Worm (Caenorhabditis elegans) whole organism, midembryonic: ENCODE results near the gene emb-8.

ENCODE experiments used
- T22C8.4 ChIP-seq: fragments of 200-800 bp; sonication (Bioruptor generic); IDR thresholded peaks from 2 replicates; pipeline ENCODE4 v1.3.6; 2022; ENCODE audit warnings: missing genetic modification characterization, missing compliant biosample characterization
- cog-1 ChIP-seq: sonication (generic microtip); optimal IDR thresholded peaks from 2 replicates; lab custom pipeline; 2016; ENCODE audit warnings: missing genetic modification characterization, missing compliant biosample characterization
- flt-1 ChIP-seq: fragments of 200-800 bp; sonication (Bioruptor generic); IDR thresholded peaks from 2 replicates; pipeline ENCODE4 v1.3.6; 2022; ENCODE audit warnings: missing genetic modification characterization, missing compliant biosample characterization
- klf-2 ChIP-seq: fragments of 200-800 bp; sonication (Bioruptor generic); conservative IDR thresholded peaks from 2 replicates; pipeline ENCODE4 v1.3.6; 2022; ENCODE audit warnings: missing genetic modification reagents, missing genetic modification characterization, missing compliant biosample characterization
- med-1 ChIP-seq: sonication (generic microtip); optimal IDR thresholded peaks from 2 replicates; lab custom pipeline; 2017; ENCODE audit warnings: missing genetic modification characterization, mild to moderate bottlenecking, missing compliant biosample characterization, antibody characterized with exemption, missing genetic modification reagents; ENCODE audit not compliant: insufficient read depth
- ref-1 ChIP-seq: fragments of 200-800 bp; sonication (Bioruptor generic); conservative IDR thresholded peaks from 2 replicates; pipeline ENCODE4 v1.3.6; 2022; ENCODE audit warnings: missing genetic modification reagents, missing genetic modification characterization, missing compliant biosample characterization
- tab-1 ChIP-seq: fragments of 200-800 bp; sonication (Bioruptor generic); IDR thresholded peaks from 2 replicates; pipeline ENCODE4 v1.3.6; 2022; ENCODE audit warnings: missing genetic modification characterization, missing compliant biosample characterization
- ztf-23 ChIP-seq: fragments of 200-800 bp; sonication (Bioruptor generic); IDR thresholded peaks from 2 replicates; pipeline ENCODE4 v1.3.6; 2022; ENCODE audit warnings: missing genetic modification reagents, missing genetic modification characterization, missing compliant biosample characterization
- ztf-29 ChIP-seq: fragments of 200-800 bp; sonication (Bioruptor generic); IDR thresholded peaks from 2 replicates; pipeline ENCODE4 v1.3.6; 2022; ENCODE audit warnings: missing genetic modification reagents, missing genetic modification characterization, missing compliant biosample characterization

The emb-8 gene

ce11 chrIII:5162820-5163631 is 36.5 kb downstream of the emb-8 start, which contains the start of gene gars-1:
gars-1 (minus strand) TSS chrIII:5163627.
- no peak for TF ChIP-seq ztf-29 (GFP tag; lab: Robert Waterston, UW)
- TF ChIP-seq ztf-23 (GFP tag; lab: Robert Waterston, UW) = no peak
- TF ChIP-seq med-1 (GFP tag; lab: Kevin White, UChicago) = no peak
- TF ChIP-seq T22C8.4 = no peak
- TF ChIP-seq tab-1 (GFP tag; lab: Robert Waterston, UW) = no peak
- TF ChIP-seq ref-1 (GFP tag; lab: Robert Waterston, UW) = no peak
- no peak for TF ChIP-seq flt-1 (GFP tag; lab: Robert Waterston, UW)
- TF ChIP-seq klf-2 (GFP tag; lab: Robert Waterston, UW) = no peak
- no peak for TF ChIP-seq cog-1

- TF ChIP-seq med-1 (GFP tag; lab: Kevin White, UChicago) (no peak), ztf-23 (GFP tag; lab: Robert Waterston, UW) (no peak), T22C8.4 (no peak), ref-1 (GFP tag; lab: Robert Waterston, UW) (no peak), klf-2 (GFP tag; lab: Robert Waterston, UW) (no peak), ztf-29 (GFP tag; lab: Robert Waterston, UW) (no peak), cog-1 (no peak), tab-1 (GFP tag; lab: Robert Waterston, UW) (no peak), flt-1 (GFP tag; lab: Robert Waterston, UW) (no peak)
Measured at ce11 chrIII:5160803-5161202, 38.7 kb downstream of the emb-8 start.

- TF ChIP-seq T22C8.4 (no peak), ref-1 (GFP tag; lab: Robert Waterston, UW) (no peak), ztf-23 (GFP tag; lab: Robert Waterston, UW) (no peak), ztf-29 (GFP tag; lab: Robert Waterston, UW) (no peak), klf-2 (GFP tag; lab: Robert Waterston, UW) (no peak), tab-1 (GFP tag; lab: Robert Waterston, UW) (no peak), cog-1 (no peak), flt-1 (GFP tag; lab: Robert Waterston, UW) (no peak), med-1 (GFP tag; lab: Kevin White, UChicago) (no peak)
Measured at ce11 chrIII:5159505-5159904, 40.0 kb downstream of the emb-8 start, which contains the start of gene T10F2.5. T10F2.5 (minus strand) TSS chrIII:5159605.

ce11 chrIII:5158674-5159073 is 40.8 kb downstream of the emb-8 start, which contains the start of gene oxy-4:
oxy-4 (minus strand) TSS chrIII:5158774.
- no peak for TF ChIP-seq tab-1 (GFP tag; lab: Robert Waterston, UW)
- TF ChIP-seq ztf-23 (GFP tag; lab: Robert Waterston, UW) = no peak
- TF ChIP-seq ref-1 (GFP tag; lab: Robert Waterston, UW) = no peak
- no peak for TF ChIP-seq ztf-29 (GFP tag; lab: Robert Waterston, UW)
- no peak for TF ChIP-seq flt-1 (GFP tag; lab: Robert Waterston, UW)
- no peak for TF ChIP-seq med-1 (GFP tag; lab: Kevin White, UChicago)
- TF ChIP-seq T22C8.4 = no peak
- TF ChIP-seq cog-1 = no peak
- no peak for TF ChIP-seq klf-2 (GFP tag; lab: Robert Waterston, UW)

- TF ChIP-seq ztf-29 (GFP tag; lab: Robert Waterston, UW) (no peak), cog-1 (no peak)
Measured at ce11 chrIII:5155393-5155792, 44.1 kb downstream of the emb-8 start.

ce11 chrIII:5153137-5153536 is 46.3 kb downstream of the emb-8 start, which contains the start of the genes rbm-42 and grwd-1:
rbm-42 (minus strand) TSS chrIII:5153229.
grwd-1 (plus strand) TSS chrIII:5153464.
- TF ChIP-seq ref-1 (GFP tag; lab: Robert Waterston, UW) (no peak), ztf-23 (GFP tag; lab: Robert Waterston, UW) (peak; percentile 36; the same call in 1 of the 2 replicates), cog-1 (peak; percentile 2)

- TF ChIP-seq ztf-23 (GFP tag; lab: Robert Waterston, UW) = no peak
- TF ChIP-seq tab-1 (GFP tag; lab: Robert Waterston, UW) = no peak
- TF ChIP-seq ztf-29 (GFP tag; lab: Robert Waterston, UW) = no peak
- no peak for TF ChIP-seq ref-1 (GFP tag; lab: Robert Waterston, UW)
- no peak for TF ChIP-seq cog-1
- no peak for TF ChIP-seq T22C8.4
- no peak for TF ChIP-seq klf-2 (GFP tag; lab: Robert Waterston, UW)
- no peak for TF ChIP-seq med-1 (GFP tag; lab: Kevin White, UChicago)
- no peak for TF ChIP-seq flt-1 (GFP tag; lab: Robert Waterston, UW)
Measured at ce11 chrIII:5150980-5151379, 48.5 kb downstream of the emb-8 start.

ce11 chrIII:5150012-5150411 is 49.5 kb downstream of the emb-8 start:
- TF ChIP-seq flt-1 (GFP tag; lab: Robert Waterston, UW) (no peak), med-1 (GFP tag; lab: Kevin White, UChicago) (no peak), T22C8.4 (no peak), tab-1 (GFP tag; lab: Robert Waterston, UW) (no peak), ref-1 (GFP tag; lab: Robert Waterston, UW) (no peak), klf-2 (GFP tag; lab: Robert Waterston, UW) (no peak), cog-1 (no peak), ztf-29 (GFP tag; lab: Robert Waterston, UW) (no peak), ztf-23 (GFP tag; lab: Robert Waterston, UW) (no peak)

- no peak for TF ChIP-seq ztf-29 (GFP tag; lab: Robert Waterston, UW)
- TF ChIP-seq tab-1 (GFP tag; lab: Robert Waterston, UW) = no peak
- TF ChIP-seq flt-1 (GFP tag; lab: Robert Waterston, UW) = no peak
- TF ChIP-seq T22C8.4 = no peak
- no peak for TF ChIP-seq med-1 (GFP tag; lab: Kevin White, UChicago)
- no peak for TF ChIP-seq cog-1
- no peak for TF ChIP-seq ztf-23 (GFP tag; lab: Robert Waterston, UW)
- no peak for TF ChIP-seq klf-2 (GFP tag; lab: Robert Waterston, UW)
- no peak for TF ChIP-seq ref-1 (GFP tag; lab: Robert Waterston, UW)
Measured at ce11 chrIII:5149478-5149877, 50.0 kb downstream of the emb-8 start, which contains the start of gene Y54H5A.2. Y54H5A.2 (minus strand) TSS chrIII:5149578.
